Fruit fly (Drosophila melanogaster) whole organism, prepupa: Measurements from ENCODE around the gene Bicra.
A peak's percentile ranks its signal among the peaks of the same experiment; 100 is the strongest.

Source experiments
- Blimp-1 ChIP-seq: fragments of 200-800 bp; sonication (Bioruptor generic); optimal IDR thresholded peaks from 3 replicates; lab custom pipeline; 2017; ENCODE audit warnings: missing biosample characterization, missing genetic modification characterization, mild to moderate bottlenecking, moderate library complexity, missing genetic modification reagents
- CG10669 ChIP-seq: fragments of 200-800 bp; sonication (Bioruptor generic); optimal IDR thresholded peaks from 3 replicates; lab custom pipeline; 2018; ENCODE audit warnings: missing biosample characterization, mild to moderate bottlenecking, missing genetic modification characterization, moderate library complexity
- CG11902 ChIP-seq: fragments of 200-800 bp; sonication (Bioruptor generic); optimal IDR thresholded peaks from 3 replicates; lab custom pipeline; 2016; ENCODE audit warnings: missing biosample characterization, missing genetic modification characterization
- CG6163 ChIP-seq: fragments of 200-800 bp; sonication (Bioruptor generic); IDR thresholded peaks from 3 replicates; pipeline ENCODE4 v1.3.6; 2022; ENCODE audit warnings: missing biosample characterization, missing genetic modification characterization
- cyc ChIP-seq: fragments of 200-800 bp; sonication (Bioruptor generic); optimal IDR thresholded peaks from 3 replicates; lab custom pipeline; 2016; ENCODE audit warnings: missing biosample characterization, missing genetic modification characterization

DNA sequence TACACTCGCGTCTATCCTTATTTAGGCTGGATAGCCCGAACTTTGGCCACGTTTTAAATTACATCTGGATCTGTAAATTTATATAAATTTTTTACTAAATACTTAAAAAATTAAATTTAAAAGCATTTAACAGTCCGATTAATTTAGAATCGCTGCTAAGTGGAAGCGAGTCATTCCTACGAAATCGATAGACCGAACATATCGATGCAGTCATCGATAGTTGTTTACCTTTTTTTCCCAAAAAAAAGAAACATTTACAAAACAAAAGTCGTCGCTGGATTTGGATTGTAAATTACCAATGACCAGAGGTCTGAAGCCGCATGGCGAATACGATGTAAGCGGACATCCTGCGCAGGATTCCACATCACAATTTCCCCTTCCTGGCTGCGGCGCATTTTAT is 7.1 kb upstream of the Bicra start, which contains the start of gene Sirt7:
- TF ChIP-seq Blimp-1 (GFP tag; lab: Kevin White, UChicago): no peak
- peak; percentile 88 for TF ChIP-seq CG6163 (GFP tag; lab: Robert Waterston, UW)
- no peak for TF ChIP-seq CG10669 (GFP tag; lab: Kevin White, UChicago)
- no peak for TF ChIP-seq cyc
- no peak for TF ChIP-seq CG11902 (GFP tag; lab: Kevin White, UChicago)
